Worm (Caenorhabditis elegans): Measurements from ENCODE around the gene flp-2.

- TF ChIP-seq ztf-29 (GFP tag; IDR thresholded peaks at IDR 0.05) (no peak), cog-1 (tag; optimal IDR thresholded peaks at IDR 0.05) (no peak)
Measured at ce11 chrX:10076334-10076733, 18.7 kb downstream of the flp-2 start.

Measured in whole organism, midembryonic.